Fruit fly (Drosophila melanogaster): Measurements from ENCODE around the gene CG9132.

dm6 chrX:16829439-16830028, 29.0 kb upstream of the CG9132 start:
- TF ChIP-seq CG4318 (GFP tag; optimal IDR thresholded peaks at IDR 0.05) (no peak), net (GFP tag; optimal IDR thresholded peaks at IDR 0.05) (peak; percentile 9), CG6854 (GFP tag; optimal IDR thresholded peaks at IDR 0.05) (no peak), Sox14 (GFP tag; optimal IDR thresholded peaks at IDR 0.05) (peak; percentile 14), Sox15 (GFP tag; optimal IDR thresholded peaks at IDR 0.05) (no peak), CG8319 (GFP tag; optimal IDR thresholded peaks at IDR 0.05) (no peak), Eip93F (GFP tag; optimal IDR thresholded peaks at IDR 0.05) (no peak), dac (GFP tag; optimal IDR thresholded peaks at IDR 0.05) (no peak), CG3032 (tag; optimal IDR thresholded peaks at IDR 0.05) (peak; percentile 36), Sox102F (GFP tag; optimal IDR thresholded peaks at IDR 0.05) (no peak), spab (GFP tag; optimal IDR thresholded peaks at IDR 0.05) (no peak)

Measured in whole organism, prepupa.